Fruit fly (Drosophila melanogaster): ENCODE measurements around the gene eca.

Gene eca

DNA sequence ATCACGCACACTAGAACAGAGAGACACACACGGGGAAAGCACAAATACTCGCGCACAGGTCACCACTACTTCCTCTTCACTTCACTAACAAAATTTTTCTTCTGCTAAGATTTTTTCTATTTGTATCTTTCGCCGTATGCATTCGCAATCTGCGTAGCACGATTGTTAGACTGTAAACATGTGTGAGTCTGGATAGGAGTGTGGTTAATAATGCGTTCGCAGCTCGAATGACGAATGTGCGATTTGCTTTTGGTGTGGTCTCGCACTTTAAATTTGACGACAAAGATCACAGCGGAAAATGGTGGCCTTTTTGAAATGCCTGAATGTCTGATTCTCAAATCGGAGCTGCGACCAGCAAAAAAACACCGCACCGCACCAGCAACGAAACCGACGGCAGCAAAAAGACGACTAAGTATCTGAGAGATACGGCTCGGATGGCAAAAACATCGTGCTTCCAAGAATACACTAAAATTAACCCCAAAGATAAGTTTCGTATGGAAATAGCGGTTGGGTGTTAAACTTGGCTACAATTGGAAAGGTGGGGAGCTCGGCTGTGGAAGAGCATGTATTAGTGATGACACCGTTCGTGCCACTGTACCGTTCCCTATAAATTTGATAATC is 19.8 kb upstream of the eca start, which contains the start of gene Unc-115a:
Unc-115a (minus strand) TSS at position 410 of the 621 bp plus-strand sequence.
- TF ChIP-seq CG6276 (GFP tag; optimal IDR thresholded peaks at IDR 0.05), result no peak
- TF ChIP-seq net (GFP tag; optimal IDR thresholded peaks at IDR 0.05), result no peak
- no peak for TF ChIP-seq CG16779 (tag; optimal IDR thresholded peaks at IDR 0.05)
- peak; percentile 1 for TF ChIP-seq cyc (GFP tag; optimal IDR thresholded peaks at IDR 0.05)
- no peak for TF ChIP-seq fd85E (GFP tag; optimal IDR thresholded peaks at IDR 0.05)
- TF ChIP-seq CG11294 (GFP tag; IDR thresholded peaks at IDR 0.05), result no peak
- TF ChIP-seq Blimp-1 (GFP tag; optimal IDR thresholded peaks at IDR 0.05), result no peak
- no peak for TF ChIP-seq CG4318 (GFP tag; optimal IDR thresholded peaks at IDR 0.05)
- TF ChIP-seq Met (GFP tag; optimal IDR thresholded peaks at IDR 0.05), result no peak
- TF ChIP-seq esn (GFP tag; optimal IDR thresholded peaks at IDR 0.05), result peak; percentile 55
- peak; percentile 4 for TF ChIP-seq CG31627 (GFP tag; optimal IDR thresholded peaks at IDR 0.05)
- no peak for TF ChIP-seq Lpt (GFP tag; optimal IDR thresholded peaks at IDR 0.05)
- peak; percentile 38 for TF ChIP-seq lz (GFP tag; optimal IDR thresholded peaks at IDR 0.05)
- TF ChIP-seq Hr4 (GFP tag; optimal IDR thresholded peaks at IDR 0.05), result no peak
- TF ChIP-seq CG3919 (GFP tag; optimal IDR thresholded peaks at IDR 0.05), result no peak
- no peak for TF ChIP-seq CG7368 (GFP tag; optimal IDR thresholded peaks at IDR 0.05)
- no peak for TF ChIP-seq Smox (GFP tag; optimal IDR thresholded peaks at IDR 0.05)
- no peak for TF ChIP-seq Sox102F (GFP tag; optimal IDR thresholded peaks at IDR 0.05)
- no peak for TF ChIP-seq Ets21C (GFP tag; optimal IDR thresholded peaks at IDR 0.05)
- TF ChIP-seq Eip75B (GFP tag; optimal IDR thresholded peaks at IDR 0.05), result no peak
- no peak for TF ChIP-seq achi (GFP tag; optimal IDR thresholded peaks at IDR 0.05)
- TF ChIP-seq salr (GFP tag; optimal IDR thresholded peaks at IDR 0.05), result no peak
- no peak for TF ChIP-seq CG8632 (GFP tag; optimal IDR thresholded peaks at IDR 0.05)
- TF ChIP-seq CG15336 (GFP tag; IDR thresholded peaks at IDR 0.05), result no peak
- peak; percentile 36 for TF ChIP-seq CG3032 (tag; optimal IDR thresholded peaks at IDR 0.05)
- no peak for TF ChIP-seq topi (GFP tag; optimal IDR thresholded peaks at IDR 0.05)
- TF ChIP-seq Eip78C (GFP tag), result no peak
- peak; percentile 81 for TF ChIP-seq CG1621 (tag; optimal IDR thresholded peaks at IDR 0.05)
- peak; percentile 35 for TF ChIP-seq fkh (GFP tag; optimal IDR thresholded peaks at IDR 0.05)
- TF ChIP-seq CG34406 (GFP tag; optimal IDR thresholded peaks at IDR 0.05), result no peak
- TF ChIP-seq Sox14 (GFP tag; optimal IDR thresholded peaks at IDR 0.05), result peak; percentile 69
- TF ChIP-seq fd59A (GFP tag; optimal IDR thresholded peaks at IDR 0.05), result no peak
- peak; percentile 11 for TF ChIP-seq Ets96B (tag; optimal IDR thresholded peaks at IDR 0.05)
- TF ChIP-seq dac (GFP tag; optimal IDR thresholded peaks at IDR 0.05), result no peak
- no peak for TF ChIP-seq CG32006 (GFP tag; optimal IDR thresholded peaks at IDR 0.05)
- TF ChIP-seq eg (GFP tag; IDR thresholded peaks at IDR 0.05), result no peak
- TF ChIP-seq CG9139 (GFP tag; optimal IDR thresholded peaks at IDR 0.05), result no peak
- TF ChIP-seq CG10631 (GFP tag; optimal IDR thresholded peaks at IDR 0.05), result no peak
- TF ChIP-seq spab (GFP tag; optimal IDR thresholded peaks at IDR 0.05), result no peak
- TF ChIP-seq svp (GFP tag), result no peak
- TF ChIP-seq Gug (GFP tag; IDR thresholded peaks at IDR 0.05), result no peak
- no peak for TF ChIP-seq CG6792 (GFP tag; optimal IDR thresholded peaks at IDR 0.05)
- no peak for TF ChIP-seq CG6163 (GFP tag; IDR thresholded peaks at IDR 0.05)
- peak; percentile 60 for TF ChIP-seq dsx (GFP tag; optimal IDR thresholded peaks at IDR 0.05; ENCODE audit: poor library complexity, severe bottlenecking)
- TF ChIP-seq pdm3 (GFP tag; optimal IDR thresholded peaks at IDR 0.05), result no peak
- TF ChIP-seq CG6854 (GFP tag; optimal IDR thresholded peaks at IDR 0.05), result peak; percentile 28
- TF ChIP-seq acj6 (GFP tag; optimal IDR thresholded peaks at IDR 0.05), result no peak
- TF ChIP-seq OdsH (GFP tag; optimal IDR thresholded peaks at IDR 0.05), result no peak
- no peak for TF ChIP-seq Hr39 (GFP tag; optimal IDR thresholded peaks at IDR 0.05)

Measured in whole organism, prepupa.